Worm (Caenorhabditis elegans) whole organism, mixed stage, embryonic: Measurements from ENCODE around the gene mfsd-8.

Source experiments
- bed-3 ChIP-seq: fragments of 200-800 bp; sonication (Bioruptor generic); optimal IDR thresholded peaks from 3 replicates; lab custom pipeline; 2018; ENCODE audit warnings: mild to moderate bottlenecking, missing genetic modification characterization, moderate library complexity, missing compliant biosample characterization
- blmp-1 ChIP-seq: fragments of 150-350 bp; optimal IDR thresholded peaks from 2 replicates; lab custom pipeline; 2014; ENCODE audit warnings: missing biosample characterization, missing genetic modification characterization
- ceh-39 ChIP-seq: fragments of 150-350 bp; optimal IDR thresholded peaks from 2 replicates; lab custom pipeline; 2014; ENCODE audit warnings: missing biosample characterization, missing genetic modification characterization
- elt-1 ChIP-seq: sonication (generic microtip); optimal IDR thresholded peaks from 2 replicates; lab custom pipeline; 2017; ENCODE audit warnings: missing genetic modification characterization, mild to moderate bottlenecking, missing compliant biosample characterization, antibody characterized with exemption, moderate library complexity, borderline replicate concordance; ENCODE audit not compliant: insufficient read depth
- elt-3 ChIP-seq: fragments of 150-350 bp; optimal IDR thresholded peaks from 2 replicates; lab custom pipeline; 2014; ENCODE audit warnings: missing biosample characterization, missing genetic modification characterization
- lin-13 ChIP-seq: fragments of 150-350 bp; optimal IDR thresholded peaks from 2 replicates; lab custom pipeline; 2014; ENCODE audit warnings: missing biosample characterization, missing genetic modification characterization
- nhr-12 ChIP-seq: fragments of 150-350 bp; optimal IDR thresholded peaks from 2 replicates; lab custom pipeline; 2014; ENCODE audit warnings: missing biosample characterization, missing genetic modification characterization
- nhr-2 ChIP-seq: fragments of 150-350 bp; optimal IDR thresholded peaks from 2 replicates; lab custom pipeline; 2014; ENCODE audit warnings: missing biosample characterization, missing genetic modification characterization
- nhr-237 ChIP-seq: fragments of 150-350 bp; optimal IDR thresholded peaks from 2 replicates; lab custom pipeline; 2014; ENCODE audit warnings: missing biosample characterization, missing genetic modification characterization
- nhr-28 ChIP-seq: fragments of 150-350 bp; optimal IDR thresholded peaks from 2 replicates; lab custom pipeline; 2014; ENCODE audit warnings: missing biosample characterization, missing genetic modification characterization
- nhr-76 ChIP-seq: sonication (generic microtip); optimal IDR thresholded peaks from 2 replicates; lab custom pipeline; 2017; ENCODE audit warnings: missing biosample characterization, missing genetic modification characterization
- snpc-4 ChIP-seq: fragments of 150-350 bp; optimal IDR thresholded peaks from 2 replicates; lab custom pipeline; 2014; ENCODE audit warnings: missing biosample characterization, missing genetic modification characterization
- unc-62 ChIP-seq: fragments of 150-350 bp; optimal IDR thresholded peaks from 2 replicates; lab custom pipeline; 2014; ENCODE audit warnings: missing biosample characterization, missing genetic modification reagents, missing genetic modification characterization
- ztf-11 ChIP-seq: fragments of 150-350 bp; optimal IDR thresholded peaks from 2 replicates; lab custom pipeline; 2014; ENCODE audit warnings: missing biosample characterization, missing genetic modification characterization

- TF ChIP-seq blmp-1 (tag; lab: Kevin White, UChicago) (no peak), nhr-2 (tag; lab: Kevin White, UChicago) (no peak), lin-13 (tag; lab: Kevin White, UChicago) (no peak), bed-3 (GFP tag; lab: Kevin White, UChicago) (no peak), nhr-28 (tag; lab: Kevin White, UChicago) (no peak), ceh-39 (tag; lab: Kevin White, UChicago) (no peak), unc-62 (GFP tag; lab: Kevin White, UChicago) (no peak), nhr-76 (tag; lab: Kevin White, UChicago) (no peak), ztf-11 (tag; lab: Kevin White, UChicago) (no peak), elt-3 (tag; lab: Kevin White, UChicago) (no peak), nhr-12 (tag; lab: Kevin White, UChicago) (no peak), elt-1 (tag; lab: Kevin White, UChicago) (no peak), nhr-237 (tag; lab: Kevin White, UChicago) (no peak), snpc-4 (tag; lab: Kevin White, UChicago) (no peak)
Measured at ce11 chrIII:3255023-3255422, 27.1 kb upstream of the mfsd-8 start.
